Fruit fly (Drosophila melanogaster): ENCODE results near the gene RpL17.

DNA sequence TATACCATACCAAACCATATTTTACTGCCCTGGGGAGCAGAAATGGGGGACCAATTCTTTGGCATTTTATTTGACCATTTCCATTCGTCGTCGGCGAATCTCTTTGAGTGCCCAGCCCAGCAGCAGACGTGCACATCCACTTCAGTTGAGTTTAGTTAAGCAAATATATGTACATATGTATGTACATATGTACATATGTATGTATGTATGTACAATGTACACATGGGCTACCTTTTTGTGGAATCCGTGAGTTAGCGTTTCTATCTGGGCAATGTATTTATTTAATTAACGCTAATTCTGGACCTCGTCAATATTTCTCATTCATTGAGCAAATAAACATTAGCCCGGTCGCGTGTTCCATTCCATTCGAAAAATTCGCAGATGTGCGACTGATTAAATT is 24.1 kb downstream of the RpL17 start:
- TF ChIP-seq maf-S (GFP tag; optimal IDR thresholded peaks at IDR 0.05) = no peak
- no peak for TF ChIP-seq CG16863 (GFP tag; optimal IDR thresholded peaks at IDR 0.05)
- TF ChIP-seq repo (GFP tag; optimal IDR thresholded peaks at IDR 0.05) = no peak
- no peak for TF ChIP-seq wor (GFP tag; IDR thresholded peaks at IDR 0.05)
- TF ChIP-seq CG18011 (GFP tag; optimal IDR thresholded peaks at IDR 0.05) = no peak

All from whole organism, embryonic.